Fruit fly (Drosophila melanogaster): ENCODE measurements around the gene mRpL36.

mRpL36 gene

DNA sequence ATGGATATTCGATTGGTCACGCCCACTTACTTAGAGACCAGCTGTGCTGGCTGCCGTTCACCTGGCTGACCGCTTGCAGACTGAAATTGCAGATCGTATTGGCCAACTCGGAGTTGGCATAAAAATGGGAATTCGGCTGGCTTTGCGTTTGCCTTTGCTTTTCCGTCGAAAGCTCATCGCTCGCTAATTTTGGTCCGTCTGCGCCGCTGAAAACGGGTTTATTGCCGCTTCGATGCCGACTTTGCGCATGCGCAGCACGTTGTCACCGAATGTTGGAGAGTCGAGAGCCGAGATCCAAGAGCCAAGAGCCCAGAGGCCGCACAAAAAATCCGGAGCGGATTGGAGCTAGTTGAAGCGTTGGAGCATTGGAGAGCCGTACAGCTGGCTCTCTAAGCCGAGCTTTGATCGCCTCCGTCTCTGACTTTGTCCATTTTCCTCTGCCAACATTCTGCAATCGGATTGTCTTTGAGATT is 26.8 kb upstream of the mRpL36 start, which contains the start of gene CG13676 (continued):
- TF ChIP-seq jigr1 (GFP tag; IDR thresholded peaks at IDR 0.05) (no peak), CG16779 (GFP tag; IDR thresholded peaks at IDR 0.05) (no peak), sr (GFP tag; IDR thresholded peaks at IDR 0.05) (no peak), ken (GFP tag; IDR thresholded peaks at IDR 0.05) (no peak), CG6254 (GFP tag; optimal IDR thresholded peaks at IDR 0.05) (no peak), Mrtf (GFP tag; IDR thresholded peaks at IDR 0.05) (no peak), Sin3A (optimal IDR thresholded peaks at IDR 0.05) (no peak), Trl (optimal IDR thresholded peaks at IDR 0.05) (peak; percentile 59 to 78), Trl (GFP tag; optimal IDR thresholded peaks at IDR 0.05) (no peak), ab (GFP tag; optimal IDR thresholded peaks at IDR 0.05) (no peak), CG31365 (tag; optimal IDR thresholded peaks at IDR 0.05) (no peak), corto (GFP tag; optimal IDR thresholded peaks at IDR 0.05) (peak; percentile 66), NC2β (GFP tag; optimal IDR thresholded peaks at IDR 0.05) (no peak), vvl (GFP tag; IDR thresholded peaks at IDR 0.05) (0 out of 2 replicates have a peak, but pooled peaks have one; percentile 41), CG12769 (tag; optimal IDR thresholded peaks at IDR 0.05) (peak; percentile 58), gfzf (GFP tag; optimal IDR thresholded peaks at IDR 0.05) (no peak), pnt (GFP tag; optimal IDR thresholded peaks at IDR 0.05) (no peak), slou (GFP tag; optimal IDR thresholded peaks at IDR 0.05) (no peak), CG11723 (GFP tag; optimal IDR thresholded peaks at IDR 0.05) (no peak), CG8944 (GFP tag; optimal IDR thresholded peaks at IDR 0.05) (no peak), CG34224 (GFP tag; IDR thresholded peaks at IDR 0.05; ENCODE audit: partially characterized antibody) (peak; percentile 49; the same call in 2 of the 3 replicates), Hmr (GFP tag; optimal IDR thresholded peaks at IDR 0.05) (no peak), CG7357 (GFP tag; IDR thresholded peaks at IDR 0.05) (no peak), mirr (GFP tag; optimal IDR thresholded peaks at IDR 0.05) (no peak), H15 (GFP tag; IDR thresholded peaks at IDR 0.05) (no peak), zen2 (GFP tag; IDR thresholded peaks at IDR 0.05; ENCODE audit: partially characterized antibody) (no peak), CG2116 (GFP tag; optimal IDR thresholded peaks at IDR 0.05) (no peak), Antp (GFP tag; optimal IDR thresholded peaks at IDR 0.05) (no peak), br (optimal IDR thresholded peaks at IDR 0.05) (no peak), dysf (GFP tag; IDR thresholded peaks at IDR 0.05) (no peak), CG34376 (GFP tag; optimal IDR thresholded peaks at IDR 0.05) (no peak), oc (tag; optimal IDR thresholded peaks at IDR 0.05) (peak; percentile 54), sug (tag; optimal IDR thresholded peaks at IDR 0.05) (no peak), slbo (GFP tag; IDR thresholded peaks at IDR 0.05) (no peak), CG3163 (GFP tag; optimal IDR thresholded peaks at IDR 0.05) (no peak), sima (GFP tag; optimal IDR thresholded peaks at IDR 0.05) (no peak), CG12071 (GFP tag; optimal IDR thresholded peaks at IDR 0.05) (no peak), CoRest (tag; optimal IDR thresholded peaks at IDR 0.05) (no peak), fru (optimal IDR thresholded peaks at IDR 0.05) (no peak), org-1 (GFP tag; optimal IDR thresholded peaks at IDR 0.05) (no peak), Ets65A (GFP tag) (peak; percentile 35), dmrt99B (tag; optimal IDR thresholded peaks at IDR 0.05) (no peak), CG4854 (GFP tag; optimal IDR thresholded peaks at IDR 0.05) (no peak), Dbx (GFP tag; IDR thresholded peaks at IDR 0.05) (0 out of 3 replicates have a peak, but pooled peaks have one; percentile 13), ATbp (GFP tag; optimal IDR thresholded peaks at IDR 0.05) (peak; percentile 13), CG42726 (GFP tag; IDR thresholded peaks at IDR 0.05; ENCODE audit: partially characterized antibody) (no peak), CG3726 (GFP tag; IDR thresholded peaks at IDR 0.05) (no peak), trh (GFP tag; optimal IDR thresholded peaks at IDR 0.05) (no peak), Max (GFP tag; optimal IDR thresholded peaks at IDR 0.05) (no peak), Abd-B (GFP tag; optimal IDR thresholded peaks at IDR 0.05) (no peak), slp2 (GFP tag; optimal IDR thresholded peaks at IDR 0.05) (no peak), Doc3 (GFP tag; IDR thresholded peaks at IDR 0.05; ENCODE audit: partially characterized antibody) (no peak), CG10543 (GFP tag; optimal IDR thresholded peaks at IDR 0.05) (peak; percentile 40)

Data from whole organism, embryonic.